Worm (Caenorhabditis elegans) whole organism, early embryonic: Measurements from ENCODE around the gene F58E1.13.
A peak's percentile ranks its signal among the peaks of the same experiment; 100 is the strongest.

Experiments
- B0310.2 ChIP-seq: sonication (generic microtip); optimal IDR thresholded peaks from 2 replicates; lab custom pipeline; 2016; ENCODE audit warnings: mild to moderate bottlenecking, missing genetic modification characterization, missing compliant biosample characterization
- F13C5.2 ChIP-seq: sonication (generic microtip); optimal IDR thresholded peaks from 2 replicates; lab custom pipeline; 2017; ENCODE audit warnings: mild to moderate bottlenecking, missing genetic modification characterization, inconsistent platforms, missing compliant biosample characterization
- aly-1 ChIP-seq: sonication (generic microtip); optimal IDR thresholded peaks from 2 replicates; lab custom pipeline; 2016; ENCODE audit warnings: missing genetic modification characterization, missing compliant biosample characterization
- ama-1 ChIP-seq: fragments of 150-350 bp; optimal IDR thresholded peaks from 2 replicates; lab custom pipeline; 2014
- ceh-13 ChIP-seq: fragments of 200-800 bp; sonication (Bioruptor generic); optimal IDR thresholded peaks from 2 replicates; lab custom pipeline; 2018; ENCODE audit warnings: mild to moderate bottlenecking, missing genetic modification characterization, missing compliant biosample characterization
- ceh-36 ChIP-seq: sonication (generic microtip); optimal IDR thresholded peaks from 2 replicates; lab custom pipeline; 2016; ENCODE audit warnings: missing genetic modification characterization, inconsistent platforms, missing compliant biosample characterization
- ets-7 ChIP-seq: sonication (generic microtip); optimal IDR thresholded peaks from 2 replicates; lab custom pipeline; 2016; ENCODE audit warnings: missing genotype, missing genetic modification characterization, missing compliant biosample characterization
- flt-1 ChIP-seq: fragments of 200-800 bp; sonication (Bioruptor generic); IDR thresholded peaks from 2 replicates; pipeline ENCODE4 v1.3.6; 2022; ENCODE audit warnings: missing genetic modification characterization, missing compliant biosample characterization
- hmbx-1 ChIP-seq: sonication (generic microtip); optimal IDR thresholded peaks from 2 replicates; lab custom pipeline; 2016; ENCODE audit warnings: mild to moderate bottlenecking, missing genetic modification characterization, missing compliant biosample characterization
- hmg-4 ChIP-seq: fragments of 200-800 bp; sonication (Bioruptor generic); optimal IDR thresholded peaks from 2 replicates; lab custom pipeline; 2018; ENCODE audit warnings: mild to moderate bottlenecking, missing genetic modification characterization, missing compliant biosample characterization
- hnd-1 ChIP-seq: sonication (generic microtip); optimal IDR thresholded peaks from 2 replicates; lab custom pipeline; 2016; ENCODE audit warnings: missing genetic modification characterization, missing compliant biosample characterization
- pes-1 ChIP-seq: fragments of 200-800 bp; sonication (Bioruptor generic); IDR thresholded peaks from 2 replicates; pipeline ENCODE4 v1.3.6; 2022; ENCODE audit warnings: missing genetic modification reagents, missing genetic modification characterization, missing compliant biosample characterization
- scrt-1 ChIP-seq: fragments of 200-800 bp; sonication (Bioruptor generic); IDR thresholded peaks from 2 replicates; pipeline ENCODE4 v1.3.6; 2022; ENCODE audit warnings: missing genetic modification characterization, missing compliant biosample characterization
- sea-1 ChIP-seq: fragments of 200-800 bp; sonication (Bioruptor generic); conservative IDR thresholded peaks from 2 replicates; pipeline ENCODE4 v1.3.6; 2022; ENCODE audit warnings: missing genetic modification characterization, missing compliant biosample characterization
- tbx-11 ChIP-seq: fragments of 200-800 bp; sonication (Bioruptor generic); IDR thresholded peaks from 2 replicates; pipeline ENCODE4 v1.3.6; 2022; ENCODE audit warnings: missing genetic modification characterization, missing compliant biosample characterization
- tbx-37 ChIP-seq: fragments of 200-800 bp; sonication (Bioruptor generic); conservative IDR thresholded peaks from 2 replicates; pipeline ENCODE4 v1.3.6; 2022; ENCODE audit warnings: missing genetic modification reagents, missing genetic modification characterization, missing compliant biosample characterization
- tra-4 ChIP-seq: sonication (generic microtip); optimal IDR thresholded peaks from 2 replicates; lab custom pipeline; 2017; ENCODE audit warnings: missing genetic modification characterization, missing compliant biosample characterization

Gene F58E1.13

DNA sequence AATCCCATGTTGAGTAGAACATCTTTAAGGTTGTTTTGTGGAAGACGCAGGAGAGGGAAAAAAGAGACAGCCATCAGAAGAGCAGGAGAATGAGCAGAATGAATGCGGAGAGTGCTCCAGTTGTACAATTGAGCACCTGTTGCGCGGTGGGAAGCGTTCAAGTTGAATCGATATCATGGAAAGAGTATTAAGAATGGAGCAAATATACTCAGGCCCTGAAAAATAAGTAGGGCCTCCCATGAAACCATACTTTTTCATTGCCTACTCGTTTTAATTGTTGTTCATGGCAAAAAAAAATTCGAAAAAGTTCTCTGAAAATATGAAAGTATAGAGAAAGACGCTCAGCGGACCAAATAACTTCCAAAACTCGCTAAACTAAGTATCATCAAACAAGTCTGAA is 23.5 kb upstream of the F58E1.13 start, which contains the start of gene fbxb-48:
TSS of gene fbxb-48 (minus strand) at position 101 of the 400 bp plus-strand sequence.
- no peak for TF ChIP-seq tbx-11 (GFP tag; lab: Robert Waterston, UW)
- no peak for TF ChIP-seq tra-4 (tag; lab: Kevin White, UChicago)
- TF ChIP-seq ama-1 (lab: Kevin White, UChicago): no peak
- TF ChIP-seq ets-7: no peak
- TF ChIP-seq tbx-37 (GFP tag; lab: Robert Waterston, UW): no peak
- TF ChIP-seq flt-1 (GFP tag; lab: Robert Waterston, UW): no peak
- no peak for TF ChIP-seq hnd-1
- TF ChIP-seq sea-1 (GFP tag; lab: Robert Waterston, UW): no peak

DNA sequence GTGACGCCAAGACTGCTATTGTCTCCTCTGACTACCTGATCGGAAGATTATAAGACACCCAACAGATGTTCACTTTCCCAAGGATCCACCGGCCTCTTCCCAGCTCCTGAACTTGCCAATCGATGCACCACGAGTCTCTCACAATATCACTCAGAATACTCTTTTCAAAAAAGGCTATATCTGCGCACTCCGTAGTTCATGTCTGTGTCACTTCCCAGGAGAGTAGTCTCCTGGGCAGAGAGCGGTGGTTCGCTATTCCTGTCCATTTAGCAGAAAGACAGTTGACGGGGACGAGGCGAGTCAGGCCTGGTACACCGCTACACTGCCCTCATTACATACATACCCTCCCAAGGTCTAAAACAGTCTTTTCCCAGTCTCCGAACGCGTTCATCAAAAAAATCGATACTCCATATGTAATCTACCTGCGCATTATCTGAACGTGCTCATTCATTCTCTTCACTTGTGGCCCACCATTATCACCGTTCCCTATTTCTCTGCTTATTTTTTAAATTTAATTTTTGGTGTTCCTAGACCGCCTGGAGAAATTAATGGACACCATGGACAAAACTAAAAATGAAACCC is 19.2 kb upstream of the F58E1.13 start, which contains the start of gene btb-6:
TSS of gene btb-6 (plus strand) at position 532 of the 582 bp plus-strand sequence.
- TF ChIP-seq ceh-13 (peak; percentile 1), ets-7 (no peak)

DNA sequence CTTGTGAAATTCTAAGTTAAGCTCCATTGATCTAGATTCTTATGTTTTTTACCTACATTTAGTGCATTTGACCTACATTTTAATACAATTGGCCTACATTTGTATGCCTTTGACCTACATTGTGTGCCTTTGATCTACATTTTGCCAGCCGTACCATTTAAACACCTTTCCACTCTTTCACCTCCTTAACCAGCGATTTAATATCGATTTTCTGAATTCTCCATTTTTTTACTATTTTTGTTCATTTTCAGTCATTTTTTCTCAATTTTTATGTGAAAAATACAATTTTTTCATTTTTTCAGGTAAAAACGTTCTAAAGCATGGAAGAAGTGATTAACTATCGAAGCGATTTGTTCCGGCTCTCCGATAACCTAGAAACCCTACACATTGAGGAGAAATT is 17.3 kb upstream of the F58E1.13 start, which contains the start of gene btb-7:
TSS of gene btb-7 (plus strand) at position 301 of the 400 bp plus-strand sequence.
- TF ChIP-seq ceh-13 (no peak), hmbx-1 (no peak), hmg-4 (GFP tag; lab: Kevin White, UChicago) (no peak), tbx-11 (GFP tag; lab: Robert Waterston, UW) (no peak), tbx-37 (GFP tag; lab: Robert Waterston, UW) (no peak), F13C5.2 (tag; lab: Kevin White, UChicago) (no peak), scrt-1 (no peak), B0310.2 (tag; lab: Kevin White, UChicago) (no peak), ets-7 (no peak), hnd-1 (no peak)

DNA sequence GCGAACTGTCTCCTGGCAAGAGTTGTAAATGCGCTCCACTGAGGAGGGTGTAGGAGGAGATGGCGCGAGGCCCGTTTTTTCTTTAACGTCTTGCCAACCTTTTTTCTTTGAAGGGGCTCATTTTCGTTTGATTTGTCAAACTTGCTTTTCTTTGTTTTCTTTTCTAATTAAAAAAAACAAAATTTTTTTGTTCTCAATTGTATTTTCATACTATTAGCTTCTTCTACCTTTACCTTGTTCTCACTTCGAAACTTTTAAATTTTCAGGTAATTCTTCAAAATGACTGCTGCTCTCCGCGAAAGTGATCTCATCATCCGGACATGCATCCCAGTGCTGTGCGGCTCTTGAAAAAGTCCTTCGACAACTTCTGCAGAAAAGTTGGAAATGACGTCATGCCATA is 14.3 kb upstream of the F58E1.13 start, which contains the start of gene fbxa-184:
TSS of gene fbxa-184 (plus strand) at position 301 of the 400 bp plus-strand sequence.
- TF ChIP-seq scrt-1 (no peak), ama-1 (lab: Kevin White, UChicago) (no peak), flt-1 (GFP tag; lab: Robert Waterston, UW) (no peak), ets-7 (no peak), ceh-13 (no peak), aly-1 (tag; lab: Kevin White, UChicago) (no peak), tbx-11 (GFP tag; lab: Robert Waterston, UW) (no peak), hmg-4 (GFP tag; lab: Kevin White, UChicago) (no peak), tra-4 (tag; lab: Kevin White, UChicago) (no peak), ceh-36 (tag; lab: Kevin White, UChicago) (no peak), B0310.2 (tag; lab: Kevin White, UChicago) (no peak), F13C5.2 (tag; lab: Kevin White, UChicago) (no peak), hmbx-1 (no peak)

DNA sequence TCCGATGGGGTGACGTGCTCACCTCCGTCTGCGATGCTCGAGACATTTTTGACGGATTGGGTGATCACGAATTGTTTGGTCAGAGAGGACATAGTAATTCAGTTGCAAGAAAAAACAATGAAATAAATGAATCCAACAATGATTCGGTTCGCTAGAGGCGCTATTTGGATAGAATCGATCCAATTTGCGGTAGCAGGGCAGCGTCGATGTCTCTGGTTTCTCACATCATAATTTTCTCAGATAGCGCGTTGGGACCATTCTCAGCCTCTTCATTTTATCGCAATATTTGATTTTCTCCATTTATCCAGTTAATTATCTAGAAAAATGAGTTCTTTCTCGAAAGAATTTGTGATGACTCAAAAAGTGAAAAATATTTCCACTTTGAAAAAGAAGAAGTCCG is 10.7 kb upstream of the F58E1.13 start, which contains the start of gene sdz-18:
TSS of gene sdz-18 (minus strand) at position 101 of the 400 bp plus-strand sequence.
- TF ChIP-seq tbx-11 (GFP tag; lab: Robert Waterston, UW): no peak
- TF ChIP-seq ets-7: no peak
- TF ChIP-seq ama-1 (lab: Kevin White, UChicago): no peak
- no peak for TF ChIP-seq hnd-1
- no peak for TF ChIP-seq hmg-4 (GFP tag; lab: Kevin White, UChicago)
- TF ChIP-seq sea-1 (GFP tag; lab: Robert Waterston, UW): no peak
- no peak for TF ChIP-seq flt-1 (GFP tag; lab: Robert Waterston, UW)

DNA sequence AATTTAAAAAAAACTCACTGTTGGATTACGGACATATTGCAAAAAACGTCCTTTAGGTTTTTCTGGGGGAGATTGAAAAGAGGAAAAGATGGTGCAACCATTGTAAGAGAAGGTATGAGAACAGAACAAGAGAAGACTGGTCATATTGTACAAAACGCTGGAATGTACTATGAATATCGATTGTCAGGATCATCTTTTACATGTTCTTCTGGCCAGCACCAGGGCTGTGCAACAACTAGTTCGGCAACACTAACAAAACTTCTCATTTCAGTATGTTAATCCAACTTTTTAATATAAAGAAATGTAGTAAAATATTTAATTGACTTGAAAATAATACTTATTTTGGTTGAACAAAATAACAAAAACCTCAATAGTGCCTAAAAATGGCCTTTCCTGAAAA is 7.7 kb upstream of the F58E1.13 start, which contains the start of gene fbxb-47:
TSS of gene fbxb-47 (minus strand) at position 101 of the 400 bp plus-strand sequence.
- TF ChIP-seq ama-1 (lab: Kevin White, UChicago) (no peak), scrt-1 (no peak), flt-1 (GFP tag; lab: Robert Waterston, UW) (no peak), hmg-4 (GFP tag; lab: Kevin White, UChicago) (no peak), B0310.2 (tag; lab: Kevin White, UChicago) (no peak), ceh-13 (no peak), ets-7 (no peak), pes-1 (GFP tag; lab: Robert Waterston, UW) (no peak), F13C5.2 (tag; lab: Kevin White, UChicago) (no peak), hnd-1 (no peak), sea-1 (GFP tag; lab: Robert Waterston, UW) (no peak), tbx-11 (GFP tag; lab: Robert Waterston, UW) (no peak), aly-1 (tag; lab: Kevin White, UChicago) (no peak), tbx-37 (GFP tag; lab: Robert Waterston, UW) (no peak), hmbx-1 (no peak), ceh-36 (tag; lab: Kevin White, UChicago) (no peak), tra-4 (tag; lab: Kevin White, UChicago) (no peak)

DNA sequence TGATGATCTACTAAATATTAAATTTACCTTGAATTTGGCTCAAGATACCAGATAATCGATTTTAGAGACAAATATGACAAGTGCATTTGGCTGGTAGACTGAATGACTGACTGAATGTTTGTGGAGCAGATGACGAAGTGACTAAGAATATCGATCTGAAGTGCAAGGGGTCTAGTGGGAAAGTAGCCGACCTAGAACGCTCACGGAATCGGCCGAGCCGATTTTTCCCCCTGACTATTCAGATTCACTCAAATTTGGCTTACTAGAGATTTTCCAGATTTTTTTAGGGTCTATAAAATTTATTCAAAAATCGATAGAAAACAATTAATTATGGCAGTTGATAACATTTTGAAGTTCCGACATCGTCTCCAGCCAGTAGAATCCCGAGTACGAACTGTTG is 1.1 kb downstream of the F58E1.13 start, which contains the start of gene fbxc-26:
TSS of gene fbxc-26 (minus strand) at position 101 of the 400 bp plus-strand sequence.
- TF ChIP-seq tbx-37 (GFP tag; lab: Robert Waterston, UW) (no peak), tra-4 (tag; lab: Kevin White, UChicago) (no peak), ceh-36 (tag; lab: Kevin White, UChicago) (no peak), F13C5.2 (tag; lab: Kevin White, UChicago) (no peak), ceh-13 (no peak), hmg-4 (GFP tag; lab: Kevin White, UChicago) (no peak), pes-1 (GFP tag; lab: Robert Waterston, UW) (no peak), hnd-1 (no peak), flt-1 (GFP tag; lab: Robert Waterston, UW) (no peak), sea-1 (GFP tag; lab: Robert Waterston, UW) (no peak), hmbx-1 (no peak), ama-1 (lab: Kevin White, UChicago) (no peak), tbx-11 (GFP tag; lab: Robert Waterston, UW) (no peak)
